Worm (Caenorhabditis elegans): ENCODE data around the gene F59E11.6.

F59E11.6 gene

DNA sequence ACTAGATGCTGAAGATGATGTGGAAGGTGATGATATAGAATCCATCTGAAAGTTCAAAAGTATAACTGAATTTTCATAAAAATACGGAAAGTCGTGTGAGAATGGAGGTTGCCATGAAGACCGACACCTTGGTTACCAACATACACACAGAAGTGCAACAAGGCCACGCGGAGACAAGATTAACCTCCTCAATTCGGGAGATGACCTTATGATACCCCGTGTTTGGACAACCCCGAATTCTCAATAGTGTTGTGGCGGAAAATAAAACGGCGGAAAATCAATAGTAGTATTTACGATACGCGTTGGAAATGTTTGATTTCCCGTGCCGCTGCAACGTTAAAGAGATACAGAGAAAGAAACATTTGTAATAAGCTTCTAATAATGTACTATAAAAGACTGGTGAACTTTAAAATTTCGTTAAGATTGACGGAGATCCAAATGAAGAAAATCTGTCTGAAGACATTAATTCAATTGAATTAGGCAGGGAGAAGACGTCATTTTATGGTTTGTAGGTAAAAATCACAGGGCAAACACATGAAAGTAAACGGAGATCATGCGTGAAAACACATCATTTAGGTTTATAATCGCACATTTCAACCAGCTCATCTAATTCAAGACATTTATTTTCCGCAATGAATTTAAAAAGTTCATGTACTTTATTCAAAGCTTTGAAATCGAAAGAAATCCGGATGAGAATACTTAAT, 27.4 kb upstream of the F59E11.6 start, which contains the start of gene nhr-44 (continued):
- no peak for TF ChIP-seq ztf-4 (tag; optimal IDR thresholded peaks at IDR 0.05)
- no peak for TF ChIP-seq sem-4 (tag; optimal IDR thresholded peaks at IDR 0.05)
- no peak for TF ChIP-seq lin-11 (tag; optimal IDR thresholded peaks at IDR 0.05)
- peak; percentile 23 for TF ChIP-seq nhr-129 (tag; optimal IDR thresholded peaks at IDR 0.05)
- TF ChIP-seq elt-3 (tag; optimal IDR thresholded peaks at IDR 0.05): no peak
- no peak for TF ChIP-seq F13H6.1 (tag; optimal IDR thresholded peaks at IDR 0.05)
- TF ChIP-seq nhr-237 (tag; optimal IDR thresholded peaks at IDR 0.05): no peak
- no peak for TF ChIP-seq zag-1 (tag; optimal IDR thresholded peaks at IDR 0.05)
- TF ChIP-seq nhr-23 (tag; optimal IDR thresholded peaks at IDR 0.05): no peak
- no peak for TF ChIP-seq lin-13 (GFP tag; optimal IDR thresholded peaks at IDR 0.05)
- no peak for TF ChIP-seq ztf-11 (tag; optimal IDR thresholded peaks at IDR 0.05)
- TF ChIP-seq nhr-12 (tag; optimal IDR thresholded peaks at IDR 0.05): no peak

DNA sequence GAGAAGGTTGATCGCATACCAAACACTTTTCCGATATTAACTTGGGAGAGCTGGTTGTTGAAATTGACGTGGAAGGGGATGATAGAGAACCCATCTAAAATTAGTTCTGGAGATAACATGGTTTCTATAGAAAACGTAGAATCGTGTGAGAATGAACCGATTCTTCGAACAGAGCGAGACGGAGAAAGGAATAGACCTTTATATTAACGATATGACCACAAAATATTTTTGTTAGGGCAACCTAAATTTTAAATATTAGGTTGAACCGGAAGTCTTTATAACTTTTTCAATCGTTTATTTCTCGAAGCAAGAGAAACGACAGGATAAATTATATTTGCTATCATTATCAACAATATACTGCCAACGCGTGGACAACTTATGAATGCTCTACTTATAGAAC, 25.5 kb upstream of the F59E11.6 start, which contains the start of gene nhr-219:
nhr-219 (minus strand) TSS at position 101 of the 400 bp plus-strand sequence.
- no peak for TF ChIP-seq nhr-25 (tag; optimal IDR thresholded peaks at IDR 0.05)
- no peak for TF ChIP-seq ztf-4 (tag; optimal IDR thresholded peaks at IDR 0.05)
- TF ChIP-seq nhr-21 (tag; optimal IDR thresholded peaks at IDR 0.05): no peak
- no peak for TF ChIP-seq unc-39 (tag; optimal IDR thresholded peaks at IDR 0.05)
- no peak for TF ChIP-seq ceh-16 (tag; optimal IDR thresholded peaks at IDR 0.05)
- no peak for TF ChIP-seq ZK546.5 (tag; optimal IDR thresholded peaks at IDR 0.05)
- no peak for TF ChIP-seq nhr-77 (tag; optimal IDR thresholded peaks at IDR 0.05)

DNA sequence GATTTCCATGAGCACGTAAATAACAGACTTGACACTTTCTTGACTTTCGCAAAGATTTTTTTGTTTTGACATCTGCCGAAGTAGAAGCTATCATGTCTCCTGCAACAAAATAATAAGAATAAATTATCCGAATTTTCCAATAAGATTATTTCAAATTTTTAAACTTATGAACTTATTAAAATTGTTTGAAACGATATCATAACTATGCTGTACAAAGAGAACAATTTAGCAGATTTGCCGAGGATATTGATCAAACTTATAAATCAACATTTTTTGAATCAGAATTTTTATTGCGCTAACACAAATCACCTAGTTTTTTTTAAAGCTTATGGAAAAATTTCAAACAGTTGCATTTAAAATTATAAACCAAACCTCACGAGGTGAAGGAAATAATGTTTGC, 19.3 kb upstream of the F59E11.6 start, which contains the start of gene nhr-195:
nhr-195 (minus strand) TSS at position 101 of the 400 bp plus-strand sequence.
- TF ChIP-seq lin-11 (tag; optimal IDR thresholded peaks at IDR 0.05): no peak
- no peak for TF ChIP-seq zag-1 (tag; optimal IDR thresholded peaks at IDR 0.05)
- no peak for TF ChIP-seq fos-1 (tag; optimal IDR thresholded peaks at IDR 0.05)
- no peak for TF ChIP-seq nhr-10 (tag; optimal IDR thresholded peaks at IDR 0.05)
- TF ChIP-seq nhr-23 (tag; optimal IDR thresholded peaks at IDR 0.05): no peak
- TF ChIP-seq mdl-1 (tag; optimal IDR thresholded peaks at IDR 0.05): no peak
- no peak for TF ChIP-seq Y55F3AM.14 (GFP tag; optimal IDR thresholded peaks at IDR 0.05)
- no peak for TF ChIP-seq lin-39 (tag; optimal IDR thresholded peaks at IDR 0.05)
- TF ChIP-seq ztf-11 (tag; optimal IDR thresholded peaks at IDR 0.05): no peak
- no peak for TF ChIP-seq C34F6.9 (tag; optimal IDR thresholded peaks at IDR 0.05)
- TF ChIP-seq R02D3.7 (tag; optimal IDR thresholded peaks at IDR 0.05): no peak
- no peak for TF ChIP-seq nhr-237 (tag; optimal IDR thresholded peaks at IDR 0.05)
- TF ChIP-seq ztf-1 (GFP tag; conservative IDR thresholded peaks at IDR 0.05): no peak
- TF ChIP-seq lsy-2 (tag; optimal IDR thresholded peaks at IDR 0.05): no peak
- no peak for TF ChIP-seq gmeb-1 (tag; optimal IDR thresholded peaks at IDR 0.05)
- no peak for TF ChIP-seq peb-1 (tag; optimal IDR thresholded peaks at IDR 0.05)
- no peak for TF ChIP-seq ama-1 (optimal IDR thresholded peaks at IDR 0.05)
- no peak for TF ChIP-seq elt-3 (tag; optimal IDR thresholded peaks at IDR 0.05)
- no peak for TF ChIP-seq nhr-6 (tag; optimal IDR thresholded peaks at IDR 0.05)
- no peak for TF ChIP-seq nhr-77 (tag; optimal IDR thresholded peaks at IDR 0.05)

DNA sequence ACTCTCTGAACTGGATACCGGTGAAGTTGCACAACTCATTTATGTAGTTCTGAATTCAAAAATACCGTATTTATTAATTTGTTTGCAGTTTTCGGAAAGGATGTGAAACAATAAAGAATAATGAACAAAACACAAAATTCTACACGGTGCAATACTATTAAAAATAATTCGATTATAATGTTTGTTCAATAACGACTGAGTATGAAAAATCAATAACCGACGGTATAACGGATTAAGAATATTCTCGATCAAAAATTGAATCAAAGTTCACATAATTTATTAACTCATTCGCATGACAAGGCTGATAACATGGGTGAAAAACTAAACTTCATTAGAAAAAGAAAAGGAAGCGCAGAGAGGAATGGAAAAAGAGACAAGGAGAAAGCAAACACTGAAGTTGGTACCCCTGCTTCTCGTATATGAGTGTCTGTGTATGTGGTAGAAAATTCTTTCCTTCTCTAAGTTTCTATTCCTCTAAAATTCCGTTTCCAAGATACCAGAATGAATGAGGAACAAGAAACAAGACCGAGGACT, 16.6 kb upstream of the F59E11.6 start, which contains the start of gene nhr-143:
nhr-143 (minus strand) TSS at position 51 of the 534 bp plus-strand sequence.
- TF ChIP-seq fos-1 (tag; optimal IDR thresholded peaks at IDR 0.05): peak; percentile 78
- TF ChIP-seq ztf-11 (tag; optimal IDR thresholded peaks at IDR 0.05): no peak
- TF ChIP-seq crh-2 (tag; optimal IDR thresholded peaks at IDR 0.05): peak; percentile 27

DNA sequence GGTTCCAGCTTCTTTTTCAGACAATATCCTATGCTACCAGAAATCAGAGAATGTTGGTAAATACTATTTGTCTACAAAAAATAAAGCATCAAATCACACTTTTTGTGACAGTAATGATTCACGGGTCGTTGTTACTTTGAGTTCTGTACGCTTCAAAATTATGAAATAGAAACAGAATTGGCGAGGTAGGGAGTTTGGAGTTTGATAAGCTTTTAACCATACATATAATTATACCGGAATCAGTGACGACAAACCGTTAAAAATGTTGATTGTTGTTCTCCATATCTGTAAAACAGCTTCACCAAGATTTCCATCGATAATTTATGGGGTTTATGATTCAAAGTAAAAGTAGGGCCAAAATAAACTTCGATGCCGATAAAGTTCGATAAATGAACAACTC, 13.7 kb upstream of the F59E11.6 start:
- TF ChIP-seq ZK546.5 (tag; optimal IDR thresholded peaks at IDR 0.05) (no peak), F13H6.1 (tag; optimal IDR thresholded peaks at IDR 0.05) (no peak), ztf-11 (tag; optimal IDR thresholded peaks at IDR 0.05) (no peak), nhr-12 (tag; optimal IDR thresholded peaks at IDR 0.05) (no peak), unc-62 (GFP tag; optimal IDR thresholded peaks at IDR 0.05) (no peak), ceh-16 (tag; optimal IDR thresholded peaks at IDR 0.05) (no peak), unc-39 (tag; optimal IDR thresholded peaks at IDR 0.05) (no peak), lin-13 (GFP tag; optimal IDR thresholded peaks at IDR 0.05) (no peak), sma-9 (GFP tag; optimal IDR thresholded peaks at IDR 0.05) (no peak), sma-9 (tag; optimal IDR thresholded peaks at IDR 0.05) (no peak), mbf-1 (tag; optimal IDR thresholded peaks at IDR 0.05) (no peak), R02D3.7 (tag; optimal IDR thresholded peaks at IDR 0.05) (no peak), sem-4 (tag; optimal IDR thresholded peaks at IDR 0.05) (no peak), sma-3 (GFP tag; optimal IDR thresholded peaks at IDR 0.05) (no peak), lin-11 (tag; optimal IDR thresholded peaks at IDR 0.05) (no peak), mab-5 (tag; optimal IDR thresholded peaks at IDR 0.05) (no peak)
